Fruit fly (Drosophila melanogaster) whole organism, adult: ENCODE data around the gene hdly.

ENCODE experiments used
- CG11617 ChIP-seq: fragments of 200-800 bp; sonication (Bioruptor generic); optimal IDR thresholded peaks from 2 replicates; lab custom pipeline; 2017; ENCODE audit warnings: mild to moderate bottlenecking, missing biosample characterization, missing genetic modification reagents, missing genetic modification characterization
- CG12768 ChIP-seq: fragments of 200-800 bp; sonication (Bioruptor generic); optimal IDR thresholded peaks from 2 replicates; lab custom pipeline; 2017; ENCODE audit warnings: missing biosample characterization, missing genetic modification characterization, mild to moderate bottlenecking, moderate library complexity, missing genetic modification reagents
- CG14711 ChIP-seq: fragments of 200-800 bp; sonication (Bioruptor generic); optimal IDR thresholded peaks from 2 replicates; lab custom pipeline; 2018; ENCODE audit warnings: missing biosample characterization, mild to moderate bottlenecking, missing genetic modification characterization, moderate library complexity
- CG1620 ChIP-seq: fragments of 200-800 bp; sonication (Bioruptor generic); optimal IDR thresholded peaks from 2 replicates; lab custom pipeline; 2016; ENCODE audit warnings: missing biosample characterization, missing genetic modification characterization
- CG33017 ChIP-seq: fragments of 200-800 bp; sonication (Bioruptor generic); optimal IDR thresholded peaks from 2 replicates; lab custom pipeline; 2018; ENCODE audit warnings: missing biosample characterization, mild to moderate bottlenecking, missing genetic modification characterization, moderate library complexity
- CG5204 ChIP-seq: fragments of 200-800 bp; sonication (Bioruptor generic); optimal IDR thresholded peaks from 2 replicates; lab custom pipeline; 2016; ENCODE audit warnings: missing biosample characterization, missing genetic modification characterization
- CG7045 ChIP-seq: fragments of 200-800 bp; sonication (Bioruptor generic); optimal IDR thresholded peaks from 2 replicates; lab custom pipeline; 2017; ENCODE audit warnings: missing biosample characterization, mild to moderate bottlenecking, missing genetic modification characterization
- CG7101 ChIP-seq: fragments of 200-800 bp; sonication (Bioruptor generic); optimal IDR thresholded peaks from 2 replicates; lab custom pipeline; 2018; ENCODE audit warnings: missing biosample characterization, mild to moderate bottlenecking, missing genetic modification characterization, moderate library complexity
- Clk ChIP-seq: fragments of 200-800 bp; sonication (Bioruptor generic); optimal IDR thresholded peaks from 2 replicates; lab custom pipeline; 2017; ENCODE audit warnings: missing biosample characterization, missing genetic modification characterization
- Crg-1 ChIP-seq: fragments of 200-800 bp; sonication (Bioruptor generic); optimal IDR thresholded peaks from 2 replicates; lab custom pipeline; 2016; ENCODE audit warnings: missing biosample characterization, missing genetic modification characterization
- Hr96 ChIP-seq: fragments of 200-800 bp; sonication (Bioruptor generic); optimal IDR thresholded peaks from 2 replicates; lab custom pipeline; 2016; ENCODE audit warnings: missing biosample characterization, missing genetic modification characterization
- Mnt ChIP-seq: fragments of 200-800 bp; sonication (Bioruptor generic); optimal IDR thresholded peaks from 2 replicates; lab custom pipeline; 2016; ENCODE audit warnings: missing biosample characterization, mild to moderate bottlenecking, missing genetic modification characterization
- bab1 ChIP-seq: fragments of 200-800 bp; sonication (Bioruptor generic); optimal IDR thresholded peaks from 3 replicates; lab custom pipeline; 2019; ENCODE audit warnings: missing biosample characterization, mild to moderate bottlenecking, missing genetic modification characterization, moderate library complexity
- cic ChIP-seq: fragments of 200-800 bp; sonication (Bioruptor generic); optimal IDR thresholded peaks from 2 replicates; lab custom pipeline; 2017; ENCODE audit warnings: missing biosample characterization, mild to moderate bottlenecking, missing genetic modification characterization, moderate library complexity
- cnc ChIP-seq, 2 experiments: fragments of >200 bp; optimal IDR thresholded peaks; 2 replicates each; lab custom pipeline; 2017
- kay ChIP-seq: fragments of 200-800 bp; sonication (Bioruptor generic); peaks from one replicate; lab custom pipeline; 2016; ENCODE audit warnings: missing biosample characterization, missing genetic modification characterization, borderline replicate concordance
- ovo ChIP-seq: fragments of 200-800 bp; sonication (Bioruptor generic); optimal IDR thresholded peaks from 2 replicates; lab custom pipeline; 2016; ENCODE audit warnings: missing biosample characterization, missing genetic modification characterization
- pad ChIP-seq: fragments of 200-800 bp; sonication (Bioruptor generic); optimal IDR thresholded peaks from 3 replicates; lab custom pipeline; 2017; ENCODE audit warnings: missing biosample characterization, missing genetic modification characterization, mild to moderate bottlenecking, moderate library complexity, missing genetic modification reagents
- tj ChIP-seq: fragments of 200-800 bp; sonication (Bioruptor generic); optimal IDR thresholded peaks from 3 replicates; lab custom pipeline; 2017; ENCODE audit warnings: missing biosample characterization, mild to moderate bottlenecking, missing genetic modification characterization, moderate library complexity
- toe ChIP-seq: fragments of 200-800 bp; sonication (Bioruptor generic); optimal IDR thresholded peaks from 2 replicates; lab custom pipeline; 2016; ENCODE audit warnings: missing biosample characterization, missing genetic modification characterization

hdly gene

DNA sequence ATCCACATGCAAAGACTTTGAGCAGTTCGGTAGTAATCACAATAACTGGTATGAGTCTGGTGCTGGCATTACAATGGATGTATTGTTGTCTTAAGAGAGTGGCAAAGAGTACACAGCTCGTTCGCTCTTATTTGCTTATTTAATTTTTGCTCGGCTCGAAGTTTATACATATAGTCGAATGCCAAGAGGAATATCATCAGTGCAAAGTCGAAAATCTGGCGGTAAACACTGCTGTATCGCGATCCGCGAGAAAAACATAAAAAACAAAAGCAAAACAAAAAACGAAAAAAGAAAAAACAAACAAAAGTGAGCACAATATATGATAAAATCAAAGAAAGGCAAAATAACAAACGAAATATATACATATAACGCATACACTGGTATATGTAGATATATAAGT is at the start of gene hdly:
Gene hdly, plus strand, starts transcription at position 194 of the 400 bp plus-strand sequence.
- peak; percentile 53 for TF ChIP-seq ovo (GFP tag; lab: Kevin White, UChicago)
- peak; percentile 95 for TF ChIP-seq toe (GFP tag; lab: Kevin White, UChicago)
- TF ChIP-seq CG7045 = peak; percentile 83
- peak; percentile 58 for TF ChIP-seq cic
- peak; percentile 66 for TF ChIP-seq CG1620 (GFP tag; lab: Kevin White, UChicago)
- TF ChIP-seq bab1 = no peak
- TF ChIP-seq CG11617 (GFP tag; lab: Kevin White, UChicago) = peak; percentile 91
- peak; percentile 84 for TF ChIP-seq CG5204 (GFP tag; lab: Kevin White, UChicago)
- TF ChIP-seq CG14711 = peak; percentile 34
- peak; percentile 45 for TF ChIP-seq Mnt
- peak; percentile 25 for TF ChIP-seq Clk
- peak; percentile 75 for TF ChIP-seq CG33017 (tag; lab: Kevin White, UChicago)
- TF ChIP-seq CG12768 (GFP tag; lab: Kevin White, UChicago) = peak; percentile 91
- TF ChIP-seq tj (GFP tag; lab: Kevin White, UChicago) = peak; percentile 82
- peak; percentile 25 for TF ChIP-seq pad
- no peak for TF ChIP-seq cnc (optimal IDR thresholded peaks at IDR 0.05; lab: Kevin White, UChicago)
- peak; percentile 53 for TF ChIP-seq CG7101
- peak; percentile 94 for TF ChIP-seq Hr96 (GFP tag; lab: Kevin White, UChicago)
- TF ChIP-seq Crg-1 (GFP tag; lab: Kevin White, UChicago) = peak; percentile 31
- TF ChIP-seq kay (GFP tag; lab: Kevin White, UChicago) = peak; percentile 99

DNA sequence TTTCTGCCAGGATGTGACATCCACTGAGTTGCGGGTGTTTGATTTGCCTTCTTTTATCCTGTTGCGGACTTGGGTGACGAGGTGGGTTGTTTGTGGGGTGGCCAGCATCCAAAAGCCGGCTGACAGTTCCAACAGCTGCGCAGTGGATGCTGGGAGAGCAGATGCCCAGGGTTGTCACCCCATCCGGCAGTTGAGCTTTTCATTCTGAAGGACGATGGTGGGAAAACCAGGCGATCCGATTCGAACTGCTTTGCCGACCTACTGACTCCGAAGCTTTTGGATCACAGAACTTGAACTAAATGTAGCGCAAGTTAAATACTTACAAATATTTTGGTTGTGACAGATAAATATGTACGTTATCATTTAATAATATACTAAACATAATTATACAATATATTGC is 47.9 kb upstream of the hdly start, which contains the start of gene KaiR1D:
Gene KaiR1D, minus strand, starts transcription at position 28 of the 400 bp plus-strand sequence.
- TF ChIP-seq toe (GFP tag; lab: Kevin White, UChicago) (no peak), CG14711 (peak; percentile 27), cic (no peak)

DNA sequence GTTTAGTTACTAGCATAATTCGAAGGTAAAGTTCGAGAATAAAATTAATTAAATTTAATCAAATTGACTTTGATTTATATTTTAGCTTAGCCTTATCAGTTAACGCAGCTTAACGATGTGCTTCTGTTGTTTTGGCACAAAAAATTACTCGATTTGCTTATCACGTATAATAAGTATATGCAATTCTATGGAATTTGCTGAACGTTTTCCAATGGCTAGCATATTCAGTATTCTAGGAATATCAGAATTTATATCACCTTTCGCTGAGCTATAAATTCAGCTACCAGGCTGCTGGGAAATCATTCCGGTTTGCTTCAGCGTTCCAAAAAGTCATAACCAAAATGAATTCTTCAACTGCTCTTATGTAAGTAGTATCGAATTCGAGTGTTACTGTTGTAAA is 43.4 kb upstream of the hdly start, which contains the start of gene TotA:
Gene TotA, plus strand, starts transcription at position 301 of the 400 bp plus-strand sequence.
- TF ChIP-seq Hr96 (GFP tag; lab: Kevin White, UChicago) (no peak), CG33017 (tag; lab: Kevin White, UChicago) (no peak), Crg-1 (GFP tag; lab: Kevin White, UChicago) (no peak), ovo (GFP tag; lab: Kevin White, UChicago) (no peak), CG7045 (no peak), CG12768 (GFP tag; lab: Kevin White, UChicago) (no peak), Mnt (no peak), cnc (optimal IDR thresholded peaks at IDR 0.05; lab: Kevin White, UChicago) (no peak), bab1 (no peak), CG1620 (GFP tag; lab: Kevin White, UChicago) (no peak), pad (no peak), CG14711 (no peak), cic (no peak), CG7101 (no peak), tj (GFP tag; lab: Kevin White, UChicago) (no peak), CG11617 (GFP tag; lab: Kevin White, UChicago) (no peak), kay (GFP tag; lab: Kevin White, UChicago) (no peak), CG5204 (GFP tag; lab: Kevin White, UChicago) (no peak)

DNA sequence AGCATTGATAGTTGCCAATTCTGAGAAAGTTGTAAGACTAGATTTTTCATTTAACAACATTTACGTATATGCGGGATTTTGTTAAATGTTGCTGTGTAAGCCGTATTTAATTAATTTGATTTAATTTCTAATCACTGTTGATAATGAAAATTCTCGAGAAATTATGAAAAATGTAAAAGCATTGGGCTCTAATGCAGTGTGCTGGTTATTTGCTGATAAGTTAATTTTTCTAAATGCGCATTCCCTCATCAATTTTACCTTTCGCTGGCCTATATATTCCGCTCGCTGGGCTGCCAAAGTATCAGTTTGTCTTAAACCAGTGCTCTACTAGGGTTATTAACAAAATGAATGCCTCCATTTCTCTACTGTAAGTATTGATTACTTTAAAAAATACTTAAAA is 41.4 kb upstream of the hdly start, which contains the start of gene TotC:
Gene TotC, plus strand, starts transcription at position 301 of the 400 bp plus-strand sequence.
- TF ChIP-seq pad (no peak), Clk (no peak), toe (GFP tag; lab: Kevin White, UChicago) (no peak), CG33017 (tag; lab: Kevin White, UChicago) (no peak)

- no peak for TF ChIP-seq kay (GFP tag; lab: Kevin White, UChicago)
- TF ChIP-seq CG12768 (GFP tag; lab: Kevin White, UChicago) = no peak
- no peak for TF ChIP-seq CG7045
- TF ChIP-seq CG33017 (tag; lab: Kevin White, UChicago) = no peak
- TF ChIP-seq Clk = no peak
- no peak for TF ChIP-seq pad
- no peak for TF ChIP-seq Crg-1 (GFP tag; lab: Kevin White, UChicago)
- TF ChIP-seq CG1620 (GFP tag; lab: Kevin White, UChicago) = no peak
- TF ChIP-seq toe (GFP tag; lab: Kevin White, UChicago) = no peak
- TF ChIP-seq bab1 = no peak
- no peak for TF ChIP-seq tj (GFP tag; lab: Kevin White, UChicago)
- TF ChIP-seq cnc (optimal IDR thresholded peaks at IDR 0.05; lab: Kevin White, UChicago) = no peak
- no peak for TF ChIP-seq Mnt
- TF ChIP-seq cic = no peak
- no peak for TF ChIP-seq CG11617 (GFP tag; lab: Kevin White, UChicago)
- no peak for TF ChIP-seq CG5204 (GFP tag; lab: Kevin White, UChicago)
- TF ChIP-seq ovo (GFP tag; lab: Kevin White, UChicago) = no peak
- no peak for TF ChIP-seq CG14711
- TF ChIP-seq CG7101 = no peak
Measured at dm6 chr3R:20873638-20874037, 40.5 kb upstream of the hdly start, which contains the start of gene TotB. TSS of gene TotB (plus strand) at chr3R:20873938.

DNA sequence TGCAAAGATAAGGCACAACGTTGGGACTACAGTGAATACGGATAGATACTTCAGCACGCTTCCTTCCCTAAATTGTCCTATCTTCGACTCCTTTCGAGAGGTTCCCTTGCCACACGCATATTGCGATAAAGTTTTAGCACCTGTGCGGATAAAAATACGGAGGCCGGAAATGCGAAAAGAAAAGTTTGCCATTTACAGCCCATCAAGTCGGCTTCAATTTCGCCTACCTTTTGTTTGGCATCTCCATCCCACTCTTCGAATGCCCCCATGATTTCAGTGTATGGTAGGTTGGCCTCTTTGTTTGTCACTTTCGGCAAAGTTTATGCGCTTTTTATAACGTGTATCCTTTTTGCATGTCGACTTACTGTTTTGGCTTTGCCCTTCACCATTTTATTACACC is 37.4 kb upstream of the hdly start:
- no peak for TF ChIP-seq CG33017 (tag; lab: Kevin White, UChicago)
- no peak for TF ChIP-seq bab1

- no peak for TF ChIP-seq toe (GFP tag; lab: Kevin White, UChicago)
- no peak for TF ChIP-seq Hr96 (GFP tag; lab: Kevin White, UChicago)
- no peak for TF ChIP-seq pad
- TF ChIP-seq kay (GFP tag; lab: Kevin White, UChicago) = no peak
- TF ChIP-seq CG7101 = no peak
Measured at dm6 chr3R:20877436-20877835, 36.7 kb upstream of the hdly start, which contains the start of gene TotZ. TSS of gene TotZ (plus strand) at chr3R:20877736.
